Fruit fly (Drosophila melanogaster): ENCODE measurements around the gene Hsp67Bc.

dm6 chr3L:9360217-9360692 lies 12.0 kb downstream of the Hsp67Bc start, which contains the start of gene Pdxk:
- no peak for TF ChIP-seq psq (optimal IDR thresholded peaks at IDR 0.05)
- TF ChIP-seq usp (GFP tag; optimal IDR thresholded peaks at IDR 0.05): no peak
- no peak for TF ChIP-seq Dll (optimal IDR thresholded peaks at IDR 0.05)
